Worm (Caenorhabditis elegans): ENCODE data around the gene C50E3.5.

C50E3.5 gene

DNA sequence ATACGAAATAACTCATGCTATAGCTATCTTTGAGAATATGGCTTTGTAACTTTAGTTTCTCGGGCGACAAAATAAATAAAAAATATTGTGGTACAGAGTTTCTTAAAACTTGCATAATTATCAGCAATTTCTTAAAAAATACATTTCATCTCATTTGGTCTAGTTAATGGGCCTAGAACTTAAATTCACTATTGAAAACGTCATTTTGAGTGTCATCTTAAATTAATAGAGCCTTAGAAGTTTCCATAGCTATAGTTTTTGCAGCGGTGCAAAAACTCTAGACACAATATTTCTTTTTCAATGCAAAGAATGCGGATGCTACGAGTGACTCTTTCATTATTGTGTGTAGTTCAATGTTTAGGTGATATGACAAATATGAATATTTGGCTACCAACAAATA is 24.2 kb downstream of the C50E3.5 start, which contains the start of gene clec-215:
Gene clec-215, plus strand, starts transcription at position 301 of the 400 bp plus-strand sequence.
- TF ChIP-seq ztf-16 (tag; optimal IDR thresholded peaks at IDR 0.05) (no peak), ceh-30 (tag; optimal IDR thresholded peaks at IDR 0.05) (no peak), zip-5 (tag; optimal IDR thresholded peaks at IDR 0.05) (no peak), C38D4.7 (GFP tag; optimal IDR thresholded peaks at IDR 0.05) (no peak), pha-2 (tag; optimal IDR thresholded peaks at IDR 0.05) (no peak), ceh-34 (tag; optimal IDR thresholded peaks at IDR 0.05) (no peak), nfya-1 (tag; optimal IDR thresholded peaks at IDR 0.05) (no peak), ceh-9 (tag; optimal IDR thresholded peaks at IDR 0.05) (no peak), K02D7.2 (tag; optimal IDR thresholded peaks at IDR 0.05) (no peak)

DNA sequence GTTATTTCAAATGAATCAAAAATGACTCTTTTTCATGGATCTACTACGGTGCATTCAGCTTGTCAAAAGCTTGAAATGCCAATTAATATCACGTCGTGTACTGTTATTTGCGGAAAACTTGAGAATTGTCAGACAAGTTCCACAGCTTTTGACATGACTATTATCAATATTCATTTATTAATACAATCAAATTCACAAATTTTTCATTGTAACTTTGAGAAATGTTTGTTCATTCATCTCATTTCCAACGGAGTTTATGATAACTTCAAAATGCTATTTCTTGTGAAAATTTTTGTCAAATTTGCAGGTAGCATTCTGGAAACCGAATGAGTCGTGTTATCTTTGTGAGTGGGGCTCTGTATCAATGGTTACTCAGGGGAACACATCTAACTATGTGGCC is 30.3 kb downstream of the C50E3.5 start, which contains the start of gene C50E3.15:
Gene C50E3.15, plus strand, starts transcription at position 301 of the 400 bp plus-strand sequence.
- TF ChIP-seq dve-1 (tag; optimal IDR thresholded peaks at IDR 0.05) (no peak), lim-6 (tag; optimal IDR thresholded peaks at IDR 0.05) (no peak), ceh-34 (tag; optimal IDR thresholded peaks at IDR 0.05) (no peak), hlh-15 (tag; optimal IDR thresholded peaks at IDR 0.05) (no peak), pqm-1 (tag; optimal IDR thresholded peaks at IDR 0.05) (no peak)

DNA sequence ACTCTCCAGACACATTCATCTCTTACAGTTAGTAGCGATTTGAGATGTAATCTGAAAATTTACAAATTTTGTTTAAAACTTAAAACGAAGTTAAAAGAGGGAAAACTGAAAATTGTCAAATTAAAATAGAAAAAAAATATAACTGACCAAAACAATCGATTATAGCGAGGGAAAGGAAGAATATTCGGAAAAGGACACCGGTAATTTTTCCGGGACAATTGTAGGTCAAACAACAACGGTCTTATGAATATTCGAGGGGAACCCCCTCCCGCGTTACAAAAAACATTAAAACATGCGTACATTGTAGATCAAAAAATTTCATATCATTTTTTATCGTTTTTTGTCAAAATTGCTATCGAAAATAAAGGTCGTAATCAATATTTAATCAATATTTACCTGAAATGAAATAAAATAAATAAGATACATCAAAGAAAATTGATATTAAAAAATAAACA is 34.2 kb downstream of the C50E3.5 start, which contains the start of gene C50E3.12:
Gene C50E3.12, minus strand, starts transcription at position 51 of the 455 bp plus-strand sequence.
- TF ChIP-seq F13H6.1 (tag; optimal IDR thresholded peaks at IDR 0.05) = no peak
- no peak for TF ChIP-seq C38D4.7 (GFP tag; optimal IDR thresholded peaks at IDR 0.05)
- no peak for TF ChIP-seq unc-55 (GFP tag; optimal IDR thresholded peaks at IDR 0.05)
- TF ChIP-seq elt-4 (tag; optimal IDR thresholded peaks at IDR 0.05) = no peak
- TF ChIP-seq che-1 (tag; optimal IDR thresholded peaks at IDR 0.05) = no peak
- no peak for TF ChIP-seq ceh-24 (tag; optimal IDR thresholded peaks at IDR 0.05)
- no peak for TF ChIP-seq ceh-18 (tag; optimal IDR thresholded peaks at IDR 0.05)
- TF ChIP-seq pros-1 (tag; optimal IDR thresholded peaks at IDR 0.05) = no peak

DNA sequence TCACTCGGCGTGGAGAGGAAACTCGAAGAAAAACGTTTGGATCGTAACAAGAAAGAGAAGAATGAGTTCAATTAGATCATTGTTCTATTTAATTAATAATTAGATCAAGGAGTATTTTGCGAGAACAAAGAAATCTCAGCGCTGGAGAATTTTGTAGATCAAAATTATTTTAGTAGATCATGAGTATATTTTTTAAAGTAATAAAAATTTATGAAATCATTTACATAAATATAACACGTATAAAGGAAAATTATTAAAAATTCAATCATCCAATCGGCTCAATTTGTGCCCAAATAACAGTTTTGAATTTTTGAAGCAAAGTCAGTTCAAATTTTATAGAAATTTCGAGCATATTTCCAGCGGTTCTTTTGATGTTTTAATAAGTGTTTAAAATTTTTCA is 36.4 kb downstream of the C50E3.5 start, which contains the start of gene C50E3.13:
Gene C50E3.13, minus strand, starts transcription at position 101 of the 400 bp plus-strand sequence.
- TF ChIP-seq mec-3 (tag; optimal IDR thresholded peaks at IDR 0.05; ENCODE audit: borderline replicate concordance) (no peak), sox-2 (GFP tag; IDR thresholded peaks at IDR 0.05) (no peak), gmeb-2 (tag; optimal IDR thresholded peaks at IDR 0.05) (no peak), ceh-31 (tag; optimal IDR thresholded peaks at IDR 0.05) (no peak), fax-1 (tag; optimal IDR thresholded peaks at IDR 0.05) (no peak), unc-86 (tag; optimal IDR thresholded peaks at IDR 0.05) (no peak), lim-6 (tag; optimal IDR thresholded peaks at IDR 0.05) (no peak), ceh-48 (tag; optimal IDR thresholded peaks at IDR 0.05) (no peak), K09A11.1 (tag; optimal IDR thresholded peaks at IDR 0.05; ENCODE audit: insufficient read depth) (no peak), ceh-6 (GFP tag; optimal IDR thresholded peaks at IDR 0.05) (no peak), K02D7.2 (tag; optimal IDR thresholded peaks at IDR 0.05) (no peak), lin-11 (tag; optimal IDR thresholded peaks at IDR 0.05) (no peak), unc-42 (tag; optimal IDR thresholded peaks at IDR 0.05) (no peak), ceh-24 (tag; optimal IDR thresholded peaks at IDR 0.05) (no peak), nhr-232 (tag; optimal IDR thresholded peaks at IDR 0.05) (no peak), hlh-13 (GFP tag; optimal IDR thresholded peaks at IDR 0.05) (no peak), elt-2 (tag; optimal IDR thresholded peaks at IDR 0.05) (no peak), F13H6.1 (tag; optimal IDR thresholded peaks at IDR 0.05) (no peak), ama-1 (optimal IDR thresholded peaks at IDR 0.05) (no peak)

DNA sequence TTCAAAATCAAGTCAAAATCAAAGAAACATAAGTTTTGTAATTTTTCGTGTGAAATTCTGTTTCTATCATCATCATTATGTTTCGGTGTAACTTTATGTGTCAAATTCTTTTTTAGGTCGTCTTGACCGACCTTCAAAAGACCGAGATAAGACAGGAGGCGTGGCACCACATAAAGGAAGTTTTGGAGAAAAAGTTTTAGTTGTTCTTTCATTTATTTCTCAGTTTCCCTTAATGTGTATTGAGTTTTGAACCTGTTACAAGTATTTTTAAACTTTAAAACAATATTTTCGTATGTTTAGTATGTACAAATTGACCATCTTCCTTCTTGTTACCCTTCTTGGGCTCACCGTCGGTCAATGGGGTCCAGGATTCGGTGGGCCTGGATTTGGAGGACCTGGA is 36.9 kb downstream of the C50E3.5 start, which contains the start of gene grsp-4:
Gene grsp-4, plus strand, starts transcription at position 301 of the 400 bp plus-strand sequence.
- no peak for TF ChIP-seq ceh-22 (tag; optimal IDR thresholded peaks at IDR 0.05)
- TF ChIP-seq che-1 (tag; optimal IDR thresholded peaks at IDR 0.05) = no peak
- no peak for TF ChIP-seq pqm-1 (tag; optimal IDR thresholded peaks at IDR 0.05)
- no peak for TF ChIP-seq hlh-30 (tag; optimal IDR thresholded peaks at IDR 0.05; ENCODE audit: insufficient read depth)
- TF ChIP-seq sox-2 (GFP tag; IDR thresholded peaks at IDR 0.05) = no peak
- TF ChIP-seq ceh-6 (GFP tag; optimal IDR thresholded peaks at IDR 0.05) = no peak
- TF ChIP-seq sox-4 (tag; optimal IDR thresholded peaks at IDR 0.05) = no peak
- no peak for TF ChIP-seq ceh-48 (tag; optimal IDR thresholded peaks at IDR 0.05)
- TF ChIP-seq lin-11 (tag; optimal IDR thresholded peaks at IDR 0.05) = no peak
- TF ChIP-seq ets-4 (tag; optimal IDR thresholded peaks at IDR 0.05) = no peak
- no peak for TF ChIP-seq dve-1 (tag; optimal IDR thresholded peaks at IDR 0.05)
- TF ChIP-seq pha-4 (tag; optimal IDR thresholded peaks at IDR 0.05) = no peak
- no peak for TF ChIP-seq ceh-9 (tag; optimal IDR thresholded peaks at IDR 0.05)
- no peak for TF ChIP-seq pax-1 (tag; optimal IDR thresholded peaks at IDR 0.05)
- no peak for TF ChIP-seq madf-2 (tag; optimal IDR thresholded peaks at IDR 0.05)
- no peak for TF ChIP-seq fkh-6 (tag; optimal IDR thresholded peaks at IDR 0.05)
- TF ChIP-seq fax-1 (tag; optimal IDR thresholded peaks at IDR 0.05) = no peak
- TF ChIP-seq hlh-13 (GFP tag; optimal IDR thresholded peaks at IDR 0.05) = no peak
- no peak for TF ChIP-seq C08G9.2 (tag; optimal IDR thresholded peaks at IDR 0.05)
